Worm (Caenorhabditis elegans) whole organism, L1 larva: Measurements from ENCODE around the gene F20B6.6.

ENCODE experiments used
- C04F5.9 ChIP-seq: sonication (generic microtip); optimal IDR thresholded peaks from 2 replicates; lab custom pipeline; 2016; ENCODE audit warnings: missing genetic modification characterization, missing compliant biosample characterization
- C34B4.2 ChIP-seq: sonication (generic microtip); optimal IDR thresholded peaks from 2 replicates; lab custom pipeline; 2017; ENCODE audit warnings: mild to moderate bottlenecking, missing genetic modification characterization, missing compliant biosample characterization
- F16B12.6 ChIP-seq: fragments of 150-350 bp; optimal IDR thresholded peaks from 2 replicates; lab custom pipeline; 2014; ENCODE audit warnings: missing biosample characterization, missing genetic modification characterization
- Y116A8C.19 ChIP-seq: sonication (generic microtip); optimal IDR thresholded peaks from 2 replicates; lab custom pipeline; 2016; ENCODE audit warnings: missing compliant biosample characterization, missing genetic modification characterization, borderline replicate concordance
- alr-1 ChIP-seq: fragments of 200-800 bp; sonication (Bioruptor generic); optimal IDR thresholded peaks from 2 replicates; lab custom pipeline; 2018; ENCODE audit warnings: borderline replicate concordance, mild to moderate bottlenecking, missing genetic modification characterization, missing compliant biosample characterization
- blmp-1 ChIP-seq: fragments of 150-350 bp; optimal IDR thresholded peaks from 2 replicates; lab custom pipeline; 2014; ENCODE audit warnings: missing biosample characterization, missing genetic modification characterization
- ceh-63 ChIP-seq: fragments of 200-800 bp; sonication (Bioruptor generic); optimal IDR thresholded peaks from 2 replicates; lab custom pipeline; 2018; ENCODE audit warnings: mild to moderate bottlenecking, missing genetic modification characterization, missing compliant biosample characterization
- ceh-88 ChIP-seq: fragments of 200-800 bp; sonication (Bioruptor generic); IDR thresholded peaks from 2 replicates; pipeline ENCODE4 v1.3.6; 2022; ENCODE audit warnings: missing genetic modification characterization, missing compliant biosample characterization
- ces-1 ChIP-seq: fragments of 150-350 bp; optimal IDR thresholded peaks from 2 replicates; lab custom pipeline; 2014; ENCODE audit warnings: missing biosample characterization, missing genetic modification reagents, missing genetic modification characterization
- dpl-1 ChIP-seq, 3 experiments: fragments of 150-350 bp in 2 of 3; sonication (generic microtip) in 1 of 3; optimal IDR thresholded peaks; 2 replicates each; lab custom pipeline; 2014 to 2017; ENCODE audit warnings: missing biosample characterization in 3 of 3, missing genetic modification characterization in 3 of 3, missing genetic modification reagents in 3 of 3
- dsc-1 ChIP-seq: sonication (generic microtip); optimal IDR thresholded peaks from 2 replicates; lab custom pipeline; 2016; ENCODE audit warnings: mild to moderate bottlenecking, missing genetic modification characterization, missing compliant biosample characterization
- efl-1 ChIP-seq, 4 experiments: fragments of 150-350 bp; optimal IDR thresholded peaks in 3 of 4; peaks in 1 of 4; 1 replicate in 1 of 4; 2 replicates in 3 of 4; lab custom pipeline; 2014; ENCODE audit warnings: missing biosample characterization in 2 of 4, missing genetic modification characterization in 2 of 4, missing genetic modification reagents in 2 of 4
- efl-3 ChIP-seq: fragments of 200-800 bp; sonication (Bioruptor generic); optimal IDR thresholded peaks from 2 replicates; lab custom pipeline; 2018; ENCODE audit warnings: mild to moderate bottlenecking, missing genetic modification characterization, missing compliant biosample characterization
- egl-13 ChIP-seq: sonication (generic microtip); optimal IDR thresholded peaks from 2 replicates; lab custom pipeline; 2016; ENCODE audit warnings: missing genotype, missing genetic modification reagents, missing genetic modification characterization, missing compliant biosample characterization
- elt-2 ChIP-seq: sonication (generic microtip); optimal IDR thresholded peaks from 2 replicates; lab custom pipeline; 2016; ENCODE audit warnings: missing genetic modification characterization, mild to moderate bottlenecking, inconsistent platforms, missing compliant biosample characterization, missing genetic modification reagents
- elt-3 ChIP-seq, 6 experiments: fragments of 150-350 bp in 1 of 6; sonication (generic microtip); optimal IDR thresholded peaks; 2 replicates each; lab custom pipeline; 2017 to 2018; ENCODE audit warnings: missing biosample characterization in 6 of 6, missing genetic modification characterization in 6 of 6, inconsistent platforms in 1 of 6
- fkh-10 ChIP-seq: sonication (generic microtip); optimal IDR thresholded peaks from 2 replicates; lab custom pipeline; 2017; ENCODE audit warnings: missing biosample characterization, missing genetic modification reagents, missing genetic modification characterization
- fkh-4 ChIP-seq: sonication (generic microtip); optimal IDR thresholded peaks from 2 replicates; lab custom pipeline; 2016; ENCODE audit warnings: missing compliant biosample characterization, missing genetic modification characterization, borderline replicate concordance
- fos-1 ChIP-seq: fragments of 150-350 bp; optimal IDR thresholded peaks from 2 replicates; lab custom pipeline; 2014; ENCODE audit warnings: missing biosample characterization, missing genetic modification characterization
- hlh-4 ChIP-seq: sonication (generic microtip); optimal IDR thresholded peaks from 2 replicates; lab custom pipeline; 2016; ENCODE audit warnings: mild to moderate bottlenecking, missing genetic modification characterization, missing compliant biosample characterization
- irx-1 ChIP-seq: sonication (generic microtip); optimal IDR thresholded peaks from 2 replicates; lab custom pipeline; 2016; ENCODE audit warnings: missing genetic modification characterization, missing compliant biosample characterization
- isw-1 ChIP-seq: fragments of 200-800 bp; sonication (Bioruptor generic); IDR thresholded peaks from 2 replicates; pipeline ENCODE4 v1.3.6; 2022; ENCODE audit warnings: missing genetic modification characterization, missing compliant biosample characterization
- lin-14 ChIP-seq: fragments of 200-800 bp; sonication (Bioruptor generic); optimal IDR thresholded peaks from 2 replicates; lab custom pipeline; 2018; ENCODE audit warnings: mild to moderate bottlenecking, missing genetic modification characterization, moderate library complexity, missing compliant biosample characterization
- lin-15B ChIP-seq: fragments of 150-350 bp; sonication (generic microtip); optimal IDR thresholded peaks from 3 replicates; lab custom pipeline; 2014; ENCODE audit warnings: missing biosample characterization, missing genetic modification characterization
- lin-39 ChIP-seq: fragments of 150-350 bp; optimal IDR thresholded peaks from 2 replicates; lab custom pipeline; 2014; ENCODE audit warnings: missing biosample characterization, missing genetic modification reagents, missing genetic modification characterization
- lir-3 ChIP-seq: sonication (generic microtip); optimal IDR thresholded peaks from 2 replicates; lab custom pipeline; 2016; ENCODE audit warnings: mild to moderate bottlenecking, missing genetic modification characterization, moderate library complexity, missing compliant biosample characterization; ENCODE audit not compliant: poor library complexity
- lsy-2 ChIP-seq, 2 experiments: fragments of 150-350 bp; optimal IDR thresholded peaks; 2 replicates each; lab custom pipeline; 2014; ENCODE audit warnings: missing biosample characterization in 2 of 2, missing genetic modification characterization in 2 of 2
- mab-9 ChIP-seq: fragments of 200-800 bp; sonication (Bioruptor generic); IDR thresholded peaks from 2 replicates; pipeline ENCODE4 v1.3.6; 2022; ENCODE audit warnings: missing genetic modification reagents, missing genetic modification characterization, missing compliant biosample characterization
- mdl-1 ChIP-seq, 2 experiments: fragments of 150-350 bp; optimal IDR thresholded peaks; 2 replicates each; lab custom pipeline; 2014 to 2017; ENCODE audit warnings: missing biosample characterization in 2 of 2, missing genetic modification characterization in 2 of 2, inconsistent platforms in 1 of 2
- mep-1 ChIP-seq: fragments of 150-350 bp; optimal IDR thresholded peaks from 2 replicates; lab custom pipeline; 2014; ENCODE audit warnings: missing biosample characterization, missing genetic modification characterization
- nhr-11 ChIP-seq: fragments of 150-350 bp; optimal IDR thresholded peaks from 2 replicates; lab custom pipeline; 2014; ENCODE audit warnings: missing biosample characterization, missing genetic modification characterization
- nhr-19 ChIP-seq: fragments of 200-800 bp; sonication (Bioruptor generic); conservative IDR thresholded peaks from 2 replicates; pipeline ENCODE4 v1.3.6; 2022; ENCODE audit warnings: missing genetic modification characterization, missing compliant biosample characterization
- nhr-20 ChIP-seq: sonication (generic microtip); optimal IDR thresholded peaks from 2 replicates; lab custom pipeline; 2016; ENCODE audit warnings: mild to moderate bottlenecking, missing genetic modification characterization, missing compliant biosample characterization
- nhr-28 ChIP-seq: fragments of 150-350 bp; optimal IDR thresholded peaks from 2 replicates; lab custom pipeline; 2014; ENCODE audit warnings: missing biosample characterization, missing genetic modification characterization
- nhr-47 ChIP-seq: sonication (generic microtip); optimal IDR thresholded peaks from 2 replicates; lab custom pipeline; 2016; ENCODE audit warnings: mild to moderate bottlenecking, missing genetic modification characterization, moderate library complexity, missing compliant biosample characterization
- nhr-71 ChIP-seq: sonication (generic microtip); optimal IDR thresholded peaks from 2 replicates; lab custom pipeline; 2016; ENCODE audit warnings: mild to moderate bottlenecking, missing genetic modification characterization, moderate library complexity, missing compliant biosample characterization
- nhr-76 ChIP-seq: sonication (generic microtip); optimal IDR thresholded peaks from 2 replicates; lab custom pipeline; 2017; ENCODE audit warnings: missing biosample characterization, missing genetic modification characterization
- pag-3 ChIP-seq: sonication (generic microtip); optimal IDR thresholded peaks from 2 replicates; lab custom pipeline; 2017; ENCODE audit warnings: missing genetic modification characterization, mild to moderate bottlenecking, missing compliant biosample characterization, antibody characterized with exemption, borderline replicate concordance; ENCODE audit not compliant: insufficient read depth
- pqm-1 ChIP-seq: sonication (generic microtip); optimal IDR thresholded peaks from 3 replicates; lab custom pipeline; 2017; ENCODE audit warnings: missing biosample characterization, missing genetic modification characterization
- rnt-1 ChIP-seq: sonication (generic microtip); optimal IDR thresholded peaks from 2 replicates; lab custom pipeline; 2016; ENCODE audit warnings: mild to moderate bottlenecking, missing genetic modification characterization, moderate library complexity, missing compliant biosample characterization
- skn-1 ChIP-seq: fragments of 150-350 bp; optimal IDR thresholded peaks from 2 replicates; lab custom pipeline; 2014; ENCODE audit warnings: missing biosample characterization, missing genetic modification characterization
- snpc-4 ChIP-seq: fragments of 150-350 bp; optimal IDR thresholded peaks from 2 replicates; lab custom pipeline; 2014; ENCODE audit warnings: missing biosample characterization, missing genetic modification characterization
- snu-23 ChIP-seq: sonication (generic microtip); optimal IDR thresholded peaks from 2 replicates; lab custom pipeline; 2016; ENCODE audit warnings: missing genetic modification characterization, missing compliant biosample characterization
- swsn-7 ChIP-seq: sonication (generic microtip); optimal IDR thresholded peaks from 2 replicates; lab custom pipeline; 2016; ENCODE audit warnings: missing genetic modification characterization, missing compliant biosample characterization
- tbx-2 ChIP-seq: sonication (generic microtip); optimal IDR thresholded peaks from 2 replicates; lab custom pipeline; 2016; ENCODE audit warnings: missing genetic modification characterization, missing compliant biosample characterization
- xbp-1 ChIP-seq: sonication (generic microtip); optimal IDR thresholded peaks from 2 replicates; lab custom pipeline; 2016; ENCODE audit warnings: missing genetic modification characterization, missing compliant biosample characterization
- zip-4 ChIP-seq: fragments of 200-800 bp; sonication (Bioruptor generic); optimal IDR thresholded peaks from 2 replicates; lab custom pipeline; 2018; ENCODE audit warnings: mild to moderate bottlenecking, missing genetic modification characterization, moderate library complexity, missing compliant biosample characterization
- ztf-11 ChIP-seq, 2 experiments: sonication (generic microtip); optimal IDR thresholded peaks; 2 replicates each; lab custom pipeline; 2016 to 2017; ENCODE audit warnings: missing genetic modification characterization in 2 of 2, missing biosample characterization in 1 of 2, missing compliant biosample characterization in 1 of 2
- ztf-4 ChIP-seq: fragments of 150-350 bp; optimal IDR thresholded peaks from 2 replicates; lab custom pipeline; 2014; ENCODE audit warnings: missing biosample characterization, missing genetic modification characterization

Gene F20B6.6

ce11 chrX:4214643-4215042 is 12.6 kb upstream of the F20B6.6 start:
- peak; percentile 5 for TF ChIP-seq swsn-7 (tag; lab: Kevin White, UChicago)
- TF ChIP-seq nhr-11, result no peak
- no peak for TF ChIP-seq pag-3
- peak; percentile 9 for TF ChIP-seq snpc-4 (tag; lab: Kevin White, UChicago)
- no peak for TF ChIP-seq hlh-4 (tag; lab: Kevin White, UChicago)
- TF ChIP-seq nhr-71 (tag; lab: Kevin White, UChicago), result peak; percentile 12
- TF ChIP-seq skn-1 (tag; lab: Kevin White, UChicago), result peak; percentile 44
- TF ChIP-seq rnt-1 (tag; lab: Kevin White, UChicago), result peak; percentile 65
- TF ChIP-seq mep-1 (tag; lab: Kevin White, UChicago), result peak; percentile 28
- TF ChIP-seq zip-4 (GFP tag; lab: Kevin White, UChicago), result peak; percentile 80
- TF ChIP-seq irx-1 (tag; lab: Kevin White, UChicago), result no peak
- peak; percentile 2 for TF ChIP-seq snu-23 (GFP tag; lab: Kevin White, UChicago)
- no peak for TF ChIP-seq dpl-1 (GFP tag; optimal IDR thresholded peaks at IDR 0.05; lab: Kevin White, UChicago)
- peak; percentile 23 for TF ChIP-seq nhr-47 (tag; lab: Kevin White, UChicago)
- TF ChIP-seq efl-1 (optimal IDR thresholded peaks at IDR 0.05; lab: Kevin White, UChicago), result peak in 1 of 2 experiments; percentile 24
- TF ChIP-seq efl-1 (GFP tag; optimal IDR thresholded peaks at IDR 0.05 in 1 of 2; lab: Kevin White, UChicago), result peak in 1 of 2 experiments; percentile 84
- peak; percentile 5 for TF ChIP-seq nhr-20 (tag; lab: Kevin White, UChicago)
- TF ChIP-seq lin-14 (GFP tag; lab: Kevin White, UChicago), result peak; percentile 59
- TF ChIP-seq xbp-1 (tag; lab: Kevin White, UChicago), result peak; percentile 24
- TF ChIP-seq, all 84 proteins: peak for 13

DNA sequence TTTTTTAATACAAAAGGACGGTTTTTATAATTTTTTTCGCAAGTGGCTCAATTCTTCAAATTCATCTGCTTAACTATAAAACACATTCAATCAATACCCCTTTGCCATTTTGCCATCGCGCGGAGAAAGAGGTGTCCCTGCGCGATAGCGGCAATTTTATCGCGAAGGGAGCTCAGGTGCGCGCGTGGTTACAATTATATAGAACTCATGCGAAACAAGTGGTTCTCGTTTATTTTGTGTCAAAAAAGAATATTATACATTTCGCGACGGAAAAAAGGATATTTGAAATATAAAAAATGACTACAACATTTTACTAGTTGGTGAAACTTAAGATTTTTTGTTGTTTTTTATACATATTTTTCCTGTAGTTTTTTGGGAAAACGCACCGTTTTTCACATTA is 7.1 kb upstream of the F20B6.6 start:
- TF ChIP-seq skn-1 (tag; lab: Kevin White, UChicago) (peak; percentile 99), pag-3 (no peak), fos-1 (peak; percentile 97), isw-1 (GFP tag; lab: Robert Waterston, UW) (peak; percentile 93), tbx-2 (tag; lab: Kevin White, UChicago) (peak; percentile 100), nhr-19 (GFP tag; lab: Robert Waterston, UW) (peak; percentile 99), lir-3 (tag; lab: Kevin White, UChicago) (peak; percentile 94), ceh-63 (GFP tag; lab: Kevin White, UChicago) (peak; percentile 88), dsc-1 (tag; lab: Kevin White, UChicago) (peak; percentile 100), nhr-76 (tag; lab: Kevin White, UChicago) (peak; percentile 95), ztf-11 (tag; optimal IDR thresholded peaks at IDR 0.05; lab: Kevin White, UChicago) (peak; percentile 78 to 99), ces-1 (peak; percentile 96), swsn-7 (tag; lab: Kevin White, UChicago) (peak; percentile 99), efl-3 (GFP tag; lab: Kevin White, UChicago) (peak; percentile 95), nhr-20 (tag; lab: Kevin White, UChicago) (peak; percentile 99), elt-2 (tag; lab: Kevin White, UChicago) (peak; percentile 91), lin-15B (peak; percentile 46), fkh-10 (GFP tag; lab: Kevin White, UChicago) (peak; percentile 100), alr-1 (tag; lab: Kevin White, UChicago) (no peak), lsy-2 (tag; optimal IDR thresholded peaks at IDR 0.05; lab: Kevin White, UChicago) (peak; percentile 93 to 96), lin-39 (tag; lab: Kevin White, UChicago) (peak; percentile 99), ztf-4 (tag; lab: Kevin White, UChicago) (peak; percentile 99), elt-3 (tag; optimal IDR thresholded peaks at IDR 0.05; lab: Kevin White, UChicago) (peak; percentile 75 to 99 (median 90)), Y116A8C.19 (tag; lab: Kevin White, UChicago) (peak; percentile 42), fkh-4 (peak; percentile 94), nhr-47 (tag; lab: Kevin White, UChicago) (peak; percentile 100), pqm-1 (tag; lab: Kevin White, UChicago) (peak; percentile 90), F16B12.6 (tag; lab: Kevin White, UChicago) (peak; percentile 59), ceh-88 (GFP tag; lab: Robert Waterston, UW) (peak; percentile 98), mdl-1 (tag; optimal IDR thresholded peaks at IDR 0.05; lab: Kevin White, UChicago) (peak in 1 of 2 experiments; percentile 95), C34B4.2 (peak; percentile 33), egl-13 (tag; lab: Kevin White, UChicago) (peak; percentile 100), mab-9 (peak; percentile 98), blmp-1 (tag; lab: Kevin White, UChicago) (peak; percentile 42), C04F5.9 (peak; percentile 96), nhr-28 (tag; lab: Kevin White, UChicago) (peak; percentile 15)
